Fruit fly (Drosophila melanogaster): Measurements from ENCODE around the gene Or7a.

Or7a gene

dm6 chrX:8143537-8143936 is 22.0 kb downstream of the Or7a start, which contains the start of gene CG17982 (continued):
- TF ChIP-seq HLH106 (tag; optimal IDR thresholded peaks at IDR 0.05) (peak; percentile 92), dl (GFP tag; optimal IDR thresholded peaks at IDR 0.05; ENCODE audit: insufficient read depth in 1 of 2, partially characterized antibody in 2 of 2) (no peak)

DNA sequence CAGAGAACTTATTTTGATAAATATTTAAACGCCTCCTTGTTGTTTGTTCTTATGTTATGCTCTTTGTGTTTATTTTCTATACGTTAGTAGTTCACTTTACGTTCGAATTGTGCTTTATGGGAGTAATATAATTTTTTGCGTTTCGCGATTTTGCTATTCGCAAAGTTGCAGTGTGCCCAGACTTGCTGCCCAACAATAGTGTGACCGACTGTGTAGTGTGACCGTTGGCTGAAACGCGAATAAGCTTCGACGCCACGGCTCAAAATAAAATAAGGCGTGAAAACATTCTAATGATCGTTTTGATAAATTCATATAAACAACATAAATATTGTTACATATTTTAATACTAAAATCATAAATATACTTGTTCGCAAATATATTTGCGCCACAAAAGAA is 23.4 kb downstream of the Or7a start, which contains the start of gene Smox:
Smox (minus strand) TSS at position 213 of the 396 bp plus-strand sequence.
- TF ChIP-seq sage (GFP tag; optimal IDR thresholded peaks at IDR 0.05) = no peak
- no peak for TF ChIP-seq ey (GFP tag; optimal IDR thresholded peaks at IDR 0.05)
- no peak for TF ChIP-seq Dfd (GFP tag; optimal IDR thresholded peaks at IDR 0.05)
- TF ChIP-seq CG32264 (GFP tag; optimal IDR thresholded peaks at IDR 0.05) = no peak
- no peak for TF ChIP-seq Hr78 (GFP tag; optimal IDR thresholded peaks at IDR 0.05)
- TF ChIP-seq psq (GFP tag; optimal IDR thresholded peaks at IDR 0.05) = no peak
- no peak for TF ChIP-seq h (GFP tag; optimal IDR thresholded peaks at IDR 0.05)
- no peak for TF ChIP-seq Dif (GFP tag; optimal IDR thresholded peaks at IDR 0.05; ENCODE audit: partially characterized antibody)
- TF ChIP-seq Jra (GFP tag; optimal IDR thresholded peaks at IDR 0.05) = no peak
- TF ChIP-seq Mio (GFP tag; optimal IDR thresholded peaks at IDR 0.05) = no peak

DNA sequence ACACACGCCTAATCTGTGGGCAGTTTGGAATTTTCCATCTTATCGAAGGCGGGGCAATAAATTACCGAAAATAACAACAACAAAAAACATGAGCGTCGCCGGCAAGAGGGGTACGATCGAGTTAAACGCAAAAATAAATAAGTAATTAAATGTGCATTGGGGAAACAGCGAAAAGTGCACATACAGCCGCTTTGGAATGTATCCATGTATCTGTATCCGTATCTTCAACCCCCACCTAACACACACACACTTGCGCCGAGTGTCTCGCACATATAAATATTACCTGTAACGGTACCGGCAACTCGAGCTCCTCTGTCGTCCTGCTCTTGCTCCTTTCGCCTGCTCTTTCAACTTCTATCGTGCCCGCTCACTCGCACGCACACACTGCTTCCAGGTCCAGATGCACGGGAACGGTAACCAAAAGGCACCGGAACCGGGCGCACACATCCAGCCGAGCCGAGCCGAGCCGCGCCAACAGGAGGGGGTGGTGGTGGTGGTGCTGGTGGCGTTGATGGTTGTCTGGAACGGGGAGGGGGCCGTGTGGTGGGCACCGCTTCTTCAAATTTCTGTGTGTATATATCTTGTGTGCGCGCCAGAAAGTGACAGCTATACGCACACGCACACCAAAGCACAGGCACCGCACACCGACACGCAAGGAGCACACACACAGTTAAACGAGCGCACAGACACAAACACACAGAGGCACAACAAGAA is 24.0 kb downstream of the Or7a start:
- no peak for TF ChIP-seq dmrt93B (GFP tag; optimal IDR thresholded peaks at IDR 0.05)
- peak; percentile 65 for TF ChIP-seq Sp1 (GFP tag; optimal IDR thresholded peaks at IDR 0.05)
- no peak for TF ChIP-seq sv (GFP tag; optimal IDR thresholded peaks at IDR 0.05)
- no peak for TF ChIP-seq Myc (optimal IDR thresholded peaks at IDR 0.05)
- TF ChIP-seq pan (optimal IDR thresholded peaks at IDR 0.05) = no peak
- TF ChIP-seq usp (GFP tag; optimal IDR thresholded peaks at IDR 0.05) = no peak
- peak; percentile 38 for TF ChIP-seq HLH106 (tag; optimal IDR thresholded peaks at IDR 0.05)
- TF ChIP-seq woc (GFP tag; optimal IDR thresholded peaks at IDR 0.05) = peak; percentile 11
- TF ChIP-seq CG32264 (GFP tag; optimal IDR thresholded peaks at IDR 0.05) = no peak
- TF ChIP-seq foxo (GFP tag; optimal IDR thresholded peaks at IDR 0.05) = peak in 1 of 2 experiments; percentile 67
- TF ChIP-seq CG9705 (GFP tag; optimal IDR thresholded peaks at IDR 0.05) = peak; percentile 39
- TF ChIP-seq fru (GFP tag; optimal IDR thresholded peaks at IDR 0.05) = peak; percentile 61
- TF ChIP-seq OdsH (GFP tag; optimal IDR thresholded peaks at IDR 0.05) = peak; percentile 47
- peak; percentile 63 for TF ChIP-seq ey (GFP tag; optimal IDR thresholded peaks at IDR 0.05)
- no peak for TF ChIP-seq CrebA (GFP tag; optimal IDR thresholded peaks at IDR 0.05; ENCODE audit: borderline replicate concordance)
- no peak for TF ChIP-seq jim (GFP tag; optimal IDR thresholded peaks at IDR 0.05)
- no peak for TF ChIP-seq GATAd (GFP tag; optimal IDR thresholded peaks at IDR 0.05)
- no peak for TF ChIP-seq dsf (GFP tag; optimal IDR thresholded peaks at IDR 0.05; ENCODE audit: borderline replicate concordance)
- peak; percentile 19 for TF ChIP-seq sage (GFP tag; optimal IDR thresholded peaks at IDR 0.05)
- no peak for TF ChIP-seq dl (GFP tag; optimal IDR thresholded peaks at IDR 0.05; ENCODE audit: insufficient read depth in 1 of 2, partially characterized antibody in 2 of 2)
- peak; percentile 95 for TF ChIP-seq N (GFP tag; optimal IDR thresholded peaks at IDR 0.05)
- TF ChIP-seq Abd-B (GFP tag; optimal IDR thresholded peaks at IDR 0.05) = peak; percentile 63
- peak; percentile 40 for TF ChIP-seq Hnf4 (GFP tag; optimal IDR thresholded peaks at IDR 0.05)
- TF ChIP-seq h (GFP tag; optimal IDR thresholded peaks at IDR 0.05) = peak; percentile 67
- no peak for TF ChIP-seq br (GFP tag; optimal IDR thresholded peaks at IDR 0.05)
- TF ChIP-seq Jra (GFP tag; optimal IDR thresholded peaks at IDR 0.05) = peak; percentile 25
- TF ChIP-seq tai (GFP tag; optimal IDR thresholded peaks at IDR 0.05) = no peak
- peak; percentile 72 for TF ChIP-seq rgr (GFP tag; optimal IDR thresholded peaks at IDR 0.05)
- no peak for TF ChIP-seq Mio (GFP tag; optimal IDR thresholded peaks at IDR 0.05)
- TF ChIP-seq Vsx2 (GFP tag; optimal IDR thresholded peaks at IDR 0.05; ENCODE audit: partially characterized antibody) = no peak
- peak; percentile 52 for TF ChIP-seq Dif (GFP tag; optimal IDR thresholded peaks at IDR 0.05; ENCODE audit: partially characterized antibody)
- TF ChIP-seq Hr83 (GFP tag; optimal IDR thresholded peaks at IDR 0.05; ENCODE audit: poor library complexity, severe bottlenecking) = peak; percentile 89
- TF ChIP-seq Rel (GFP tag; optimal IDR thresholded peaks at IDR 0.05) = no peak
- TF ChIP-seq Rel (tag; optimal IDR thresholded peaks at IDR 0.05) = peak; percentile 34
- no peak for TF ChIP-seq Dfd (GFP tag; optimal IDR thresholded peaks at IDR 0.05)
- peak; percentile 49 for TF ChIP-seq Hr78 (GFP tag; optimal IDR thresholded peaks at IDR 0.05)
- TF ChIP-seq psq (GFP tag; optimal IDR thresholded peaks at IDR 0.05) = peak; percentile 29
- no peak for TF ChIP-seq lola (GFP tag; optimal IDR thresholded peaks at IDR 0.05)
- no peak for TF ChIP-seq brk (GFP tag; optimal IDR thresholded peaks at IDR 0.05)
